Worm (Caenorhabditis elegans) whole organism, L2 larva: Measurements from ENCODE around the gene vang-1.

ENCODE experiments used
- nhr-12 ChIP-seq: fragments of 150-350 bp; optimal IDR thresholded peaks from 2 replicates; lab custom pipeline; 2014; ENCODE audit warnings: missing biosample characterization, missing genetic modification characterization
- unc-62 ChIP-seq: fragments of 150-350 bp; optimal IDR thresholded peaks from 2 replicates; lab custom pipeline; 2014; ENCODE audit warnings: missing biosample characterization, missing genetic modification reagents, missing genetic modification characterization

DNA sequence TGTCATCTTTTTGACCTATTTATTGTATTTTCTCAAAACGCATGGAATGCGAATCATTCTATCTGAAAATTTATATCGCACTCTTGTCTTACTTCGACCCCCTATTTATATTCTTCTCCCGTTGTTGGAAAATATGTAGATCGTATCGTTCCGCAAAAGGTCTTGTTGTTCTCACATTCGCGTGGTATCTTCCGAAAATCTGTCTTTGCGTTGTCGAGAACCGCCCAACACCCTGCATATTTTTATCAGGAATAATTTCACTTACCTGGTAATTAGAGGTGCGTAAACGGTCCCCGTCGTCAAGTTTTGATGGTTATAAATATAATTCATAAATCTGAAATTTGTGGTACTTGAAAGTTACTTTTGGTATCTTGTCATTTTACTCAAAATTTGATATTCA, 17.2 kb downstream of the vang-1 start:
- TF ChIP-seq nhr-12: no peak
- no peak for TF ChIP-seq unc-62 (GFP tag; lab: Kevin White, UChicago)
